Worm (Caenorhabditis elegans): ENCODE data around the gene R12B2.13.

Gene R12B2.13

ce11 chrIII:5843662-5844061, 10.4 kb upstream of the R12B2.13 start:
- TF ChIP-seq npax-4 (tag; optimal IDR thresholded peaks at IDR 0.05) (no peak), ets-4 (tag; optimal IDR thresholded peaks at IDR 0.05) (peak; percentile 56), odd-2 (tag; optimal IDR thresholded peaks at IDR 0.05) (no peak), ceh-2 (tag; optimal IDR thresholded peaks at IDR 0.05) (no peak), hlh-15 (tag; optimal IDR thresholded peaks at IDR 0.05) (no peak), nhr-11 (tag; optimal IDR thresholded peaks at IDR 0.05) (no peak), ceh-45 (GFP tag; IDR thresholded peaks at IDR 0.05) (no peak), tbx-2 (tag; optimal IDR thresholded peaks at IDR 0.05) (peak; percentile 16), ceh-48 (tag; optimal IDR thresholded peaks at IDR 0.05) (no peak), pros-1 (tag; optimal IDR thresholded peaks at IDR 0.05) (no peak), ceh-18 (tag; optimal IDR thresholded peaks at IDR 0.05) (peak; percentile 17), ttx-3 (tag; optimal IDR thresholded peaks at IDR 0.05) (no peak), sox-4 (tag; optimal IDR thresholded peaks at IDR 0.05) (no peak), Y22D7AL.16 (tag; optimal IDR thresholded peaks at IDR 0.05) (no peak), ref-2 (tag; optimal IDR thresholded peaks at IDR 0.05) (peak; percentile 11), elt-2 (tag; optimal IDR thresholded peaks at IDR 0.05) (no peak), ceh-19 (GFP tag; optimal IDR thresholded peaks at IDR 0.05) (no peak)

ce11 chrIII:5842920-5843319, 9.6 kb upstream of the R12B2.13 start:
- peak; percentile 27 for TF ChIP-seq ceh-31 (tag; optimal IDR thresholded peaks at IDR 0.05)
- no peak for TF ChIP-seq T23F11.4 (GFP tag; optimal IDR thresholded peaks at IDR 0.05)
- TF ChIP-seq ceh-45 (GFP tag; IDR thresholded peaks at IDR 0.05) = 0 out of 2 replicates have a peak, but pooled peaks have one; percentile 39
- TF ChIP-seq tbx-7 (tag; optimal IDR thresholded peaks at IDR 0.05) = no peak
- peak; percentile 53 for TF ChIP-seq ets-4 (tag; optimal IDR thresholded peaks at IDR 0.05)

ce11 chrIII:5841676-5842075, 8.4 kb upstream of the R12B2.13 start:
- TF ChIP-seq hlh-30 (tag; optimal IDR thresholded peaks at IDR 0.05; ENCODE audit: insufficient read depth) (peak; percentile 51), sox-2 (GFP tag; IDR thresholded peaks at IDR 0.05) (no peak)

ce11 chrIII:5840815-5841573, 7.7 kb upstream of the R12B2.13 start:
- TF ChIP-seq hlh-15 (tag; optimal IDR thresholded peaks at IDR 0.05) = no peak
- TF ChIP-seq dve-1 (tag; optimal IDR thresholded peaks at IDR 0.05) = no peak
- TF ChIP-seq K09A11.1 (tag; optimal IDR thresholded peaks at IDR 0.05; ENCODE audit: insufficient read depth) = no peak
- no peak for TF ChIP-seq hlh-13 (GFP tag; optimal IDR thresholded peaks at IDR 0.05)
- no peak for TF ChIP-seq pha-4 (tag; optimal IDR thresholded peaks at IDR 0.05)
- no peak for TF ChIP-seq sox-4 (tag; optimal IDR thresholded peaks at IDR 0.05)
- TF ChIP-seq syd-9 (tag; optimal IDR thresholded peaks at IDR 0.05) = no peak
- no peak for TF ChIP-seq gmeb-2 (tag; optimal IDR thresholded peaks at IDR 0.05)
- TF ChIP-seq T23F11.4 (GFP tag; optimal IDR thresholded peaks at IDR 0.05) = no peak
- no peak for TF ChIP-seq ceh-31 (tag; optimal IDR thresholded peaks at IDR 0.05)
- no peak for TF ChIP-seq F13H6.1 (tag; optimal IDR thresholded peaks at IDR 0.05)
- TF ChIP-seq madf-2 (tag; optimal IDR thresholded peaks at IDR 0.05) = no peak
- no peak for TF ChIP-seq eyg-1 (tag; optimal IDR thresholded peaks at IDR 0.05)
- TF ChIP-seq nfya-1 (tag; optimal IDR thresholded peaks at IDR 0.05) = no peak
- TF ChIP-seq Y22D7AL.16 (tag; optimal IDR thresholded peaks at IDR 0.05) = no peak

- TF ChIP-seq hlh-15 (tag; optimal IDR thresholded peaks at IDR 0.05) (no peak), sdc-2 (tag; optimal IDR thresholded peaks at IDR 0.05) (peak; percentile 0)
Observed at ce11 chrIII:5840277-5840676, 7.0 kb upstream of the R12B2.13 start.

Data from whole organism, late embryonic.